Worm (Caenorhabditis elegans): ENCODE data around the gene Y37E11AM.2.

DNA sequence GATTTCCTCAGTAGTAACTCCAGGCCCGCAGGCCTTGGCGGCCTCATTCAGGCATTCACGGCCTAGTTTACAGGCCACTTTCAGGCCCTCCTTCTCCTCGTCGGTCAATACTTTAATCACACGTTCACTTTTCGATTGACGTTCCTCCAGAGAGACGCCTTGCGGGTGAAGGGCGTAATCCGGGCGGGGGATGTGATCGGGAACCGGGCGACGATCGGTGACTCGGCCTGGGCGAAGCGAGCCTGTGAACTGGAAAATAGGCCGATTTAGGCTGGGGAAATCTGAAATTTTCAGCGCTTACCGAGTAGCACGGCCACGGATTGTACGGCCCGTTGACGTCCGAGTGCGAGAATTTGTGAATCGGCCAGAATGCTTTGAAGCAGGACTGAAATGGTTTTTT lies 39.0 kb downstream of the Y37E11AM.2 start:
- TF ChIP-seq pha-4 (tag; optimal IDR thresholded peaks at IDR 0.05) = no peak
- TF ChIP-seq zag-1 (tag; optimal IDR thresholded peaks at IDR 0.05) = no peak
